Fruit fly (Drosophila melanogaster) whole organism, prepupa: ENCODE results near the gene AnxB9.

Experiments
- Blimp-1 ChIP-seq: fragments of 200-800 bp; sonication (Bioruptor generic); optimal IDR thresholded peaks from 3 replicates; lab custom pipeline; 2017; ENCODE audit warnings: missing biosample characterization, missing genetic modification characterization, mild to moderate bottlenecking, moderate library complexity, missing genetic modification reagents
- CG10669 ChIP-seq: fragments of 200-800 bp; sonication (Bioruptor generic); optimal IDR thresholded peaks from 3 replicates; lab custom pipeline; 2018; ENCODE audit warnings: missing biosample characterization, mild to moderate bottlenecking, missing genetic modification characterization, moderate library complexity
- CG11762 ChIP-seq: fragments of 200-800 bp; sonication (Bioruptor generic); optimal IDR thresholded peaks from 3 replicates; lab custom pipeline; 2016; ENCODE audit warnings: missing biosample characterization, missing genetic modification characterization; ENCODE audit not compliant: insufficient read depth
- CG1621 ChIP-seq: fragments of 200-800 bp; sonication (Bioruptor generic); optimal IDR thresholded peaks from 3 replicates; lab custom pipeline; 2018; ENCODE audit warnings: missing biosample characterization, mild to moderate bottlenecking, missing genetic modification characterization
- CG16779 ChIP-seq: fragments of 200-800 bp; sonication (Bioruptor generic); optimal IDR thresholded peaks from 3 replicates; lab custom pipeline; 2017; ENCODE audit warnings: missing biosample characterization, mild to moderate bottlenecking, missing genetic modification characterization
- CG3032 ChIP-seq: fragments of 200-800 bp; optimal IDR thresholded peaks from 2 replicates; lab custom pipeline; 2019; ENCODE audit warnings: missing biosample characterization, mild to moderate bottlenecking, missing genetic modification characterization, moderate library complexity
- CG31627 ChIP-seq: fragments of 200-800 bp; sonication (Bioruptor generic); optimal IDR thresholded peaks from 3 replicates; lab custom pipeline; 2016; ENCODE audit warnings: missing biosample characterization, missing genetic modification characterization
- CG34406 ChIP-seq: fragments of 200-800 bp; sonication (Bioruptor generic); optimal IDR thresholded peaks from 3 replicates; lab custom pipeline; 2016; ENCODE audit warnings: missing biosample characterization, missing genetic modification characterization
- CG6276 ChIP-seq: fragments of 200-800 bp; sonication (Bioruptor generic); optimal IDR thresholded peaks from 2 replicates; lab custom pipeline; 2017; ENCODE audit warnings: missing biosample characterization, mild to moderate bottlenecking, missing genetic modification characterization
- CG6808 ChIP-seq: fragments of 200-800 bp; sonication (Bioruptor generic); optimal IDR thresholded peaks from 3 replicates; lab custom pipeline; 2017; ENCODE audit warnings: missing biosample characterization, missing genetic modification characterization, mild to moderate bottlenecking, moderate library complexity, missing genetic modification reagents
- CG6854 ChIP-seq: fragments of 200-800 bp; sonication (Bioruptor generic); optimal IDR thresholded peaks from 2 replicates; lab custom pipeline; 2017; ENCODE audit warnings: missing biosample characterization, mild to moderate bottlenecking, missing genetic modification characterization
- CG8119 ChIP-seq: fragments of 200-800 bp; sonication (Bioruptor generic); IDR thresholded peaks from 3 replicates; pipeline ENCODE4 v1.3.6; 2022; ENCODE audit warnings: missing biosample characterization, missing genetic modification characterization
- CG8319 ChIP-seq: fragments of 200-800 bp; sonication (Bioruptor generic); optimal IDR thresholded peaks from 3 replicates; lab custom pipeline; 2016; ENCODE audit warnings: missing biosample characterization, missing genetic modification characterization
- Eip75B ChIP-seq: fragments of 200-800 bp; sonication (Bioruptor generic); optimal IDR thresholded peaks from 3 replicates; lab custom pipeline; 2016; ENCODE audit warnings: missing biosample characterization, missing genetic modification characterization
- Eip78C ChIP-seq: fragments of 200-800 bp; sonication (Bioruptor generic); peaks from one replicate; lab custom pipeline; 2016; ENCODE audit warnings: missing biosample characterization, missing genetic modification characterization
- Eip93F ChIP-seq: fragments of 200-800 bp; sonication (Bioruptor generic); optimal IDR thresholded peaks from 2 replicates; lab custom pipeline; 2016; ENCODE audit warnings: missing biosample characterization, mild to moderate bottlenecking, missing genetic modification characterization
- Ets21C ChIP-seq: fragments of 200-800 bp; sonication (Bioruptor generic); optimal IDR thresholded peaks from 3 replicates; lab custom pipeline; 2016; ENCODE audit warnings: missing biosample characterization, missing genetic modification characterization
- Ets96B ChIP-seq: fragments of 200-800 bp; optimal IDR thresholded peaks from 2 replicates; lab custom pipeline; 2019; ENCODE audit warnings: missing biosample characterization, mild to moderate bottlenecking, missing genetic modification characterization, moderate library complexity
- Hr38 ChIP-seq: sonication (Bioruptor generic); optimal IDR thresholded peaks from 2 replicates; lab custom pipeline; 2016; ENCODE audit warnings: missing biosample characterization, missing genetic modification characterization
- Lpt ChIP-seq: fragments of 200-800 bp; sonication (Bioruptor generic); optimal IDR thresholded peaks from 3 replicates; lab custom pipeline; 2016; ENCODE audit warnings: missing biosample characterization, missing genetic modification characterization
- Met ChIP-seq: fragments of 200-800 bp; sonication (Bioruptor generic); optimal IDR thresholded peaks from 3 replicates; lab custom pipeline; 2016; ENCODE audit warnings: missing biosample characterization, missing genetic modification characterization
- OdsH ChIP-seq: fragments of 200-800 bp; sonication (Bioruptor generic); optimal IDR thresholded peaks from 3 replicates; lab custom pipeline; 2016; ENCODE audit warnings: missing biosample characterization, missing genetic modification characterization
- Smox ChIP-seq: fragments of 200-800 bp; sonication (Bioruptor generic); optimal IDR thresholded peaks from 3 replicates; lab custom pipeline; 2016; ENCODE audit warnings: missing biosample characterization, missing genetic modification characterization
- Sox14 ChIP-seq: fragments of 200-800 bp; sonication (Bioruptor generic); optimal IDR thresholded peaks from 3 replicates; lab custom pipeline; 2016; ENCODE audit warnings: missing biosample characterization, missing genetic modification characterization
- achi ChIP-seq: fragments of 200-800 bp; sonication (Bioruptor generic); optimal IDR thresholded peaks from 3 replicates; lab custom pipeline; 2016; ENCODE audit warnings: missing biosample characterization, missing genetic modification characterization
- acj6 ChIP-seq: fragments of 200-800 bp; sonication (Bioruptor generic); optimal IDR thresholded peaks from 3 replicates; lab custom pipeline; 2016; ENCODE audit warnings: missing biosample characterization, missing genetic modification characterization
- fd59A ChIP-seq: fragments of 200-800 bp; sonication (Bioruptor generic); optimal IDR thresholded peaks from 2 replicates; lab custom pipeline; 2017; ENCODE audit warnings: missing biosample characterization, mild to moderate bottlenecking, missing genetic modification characterization, missing genetic modification reagents
- fkh ChIP-seq: fragments of 200-800 bp; sonication (Bioruptor generic); optimal IDR thresholded peaks from 3 replicates; lab custom pipeline; 2017; ENCODE audit warnings: missing biosample characterization, mild to moderate bottlenecking, missing genetic modification characterization, moderate library complexity
- lz ChIP-seq: fragments of 200-800 bp; sonication (Bioruptor generic); optimal IDR thresholded peaks from 3 replicates; lab custom pipeline; 2016; ENCODE audit warnings: missing biosample characterization, missing genetic modification characterization
- net ChIP-seq: fragments of 200-800 bp; sonication (Bioruptor generic); optimal IDR thresholded peaks from 3 replicates; lab custom pipeline; 2016; ENCODE audit warnings: missing biosample characterization, missing genetic modification characterization
- spab ChIP-seq: fragments of 200-800 bp; sonication (Bioruptor generic); optimal IDR thresholded peaks from 2 replicates; lab custom pipeline; 2017; ENCODE audit warnings: missing biosample characterization, mild to moderate bottlenecking, missing genetic modification characterization, missing genetic modification reagents
- ss ChIP-seq, 2 experiments: fragments of 200-800 bp; sonication (Bioruptor generic); optimal IDR thresholded peaks; 2 replicates in 1 of 2; 3 replicates in 1 of 2; lab custom pipeline; 2017 to 2018; ENCODE audit warnings: mild to moderate bottlenecking in 2 of 2, missing biosample characterization in 2 of 2, missing genetic modification characterization in 2 of 2, moderate library complexity in 1 of 2
- svp ChIP-seq: fragments of 200-800 bp; sonication (Bioruptor generic); peaks from one replicate; lab custom pipeline; 2016; ENCODE audit warnings: missing biosample characterization, missing genetic modification characterization
- vri ChIP-seq: fragments of 200-800 bp; sonication (Bioruptor generic); optimal IDR thresholded peaks from 3 replicates; lab custom pipeline; 2016; ENCODE audit warnings: missing biosample characterization, mild to moderate bottlenecking, missing genetic modification characterization

AnxB9 gene

dm6 chr3R:21023902-21024541 is 41.0 kb upstream of the AnxB9 start, which contains the start of gene peg (continued):
- peak; percentile 55 for TF ChIP-seq CG6276 (GFP tag; lab: Kevin White, UChicago)
- peak; percentile 70 for TF ChIP-seq vri (GFP tag; lab: Kevin White, UChicago)
- peak; percentile 28 for TF ChIP-seq net (GFP tag; lab: Kevin White, UChicago)
- TF ChIP-seq OdsH (GFP tag; lab: Kevin White, UChicago): peak; percentile 26
- no peak for TF ChIP-seq CG3032 (tag; lab: Kevin White, UChicago)
- TF ChIP-seq achi (GFP tag; lab: Kevin White, UChicago): no peak
- TF ChIP-seq svp: peak; percentile 81
- no peak for TF ChIP-seq Sox14 (GFP tag; lab: Kevin White, UChicago)

dm6 chr3R:21025508-21025907 is 39.5 kb upstream of the AnxB9 start:
- TF ChIP-seq fd59A (GFP tag; lab: Kevin White, UChicago) (no peak), svp (peak; percentile 58)

- TF ChIP-seq Smox (GFP tag; lab: Kevin White, UChicago) (no peak), acj6 (GFP tag; lab: Kevin White, UChicago) (no peak), CG10669 (GFP tag; lab: Kevin White, UChicago) (no peak), spab (GFP tag; lab: Kevin White, UChicago) (no peak), Hr38 (no peak), CG8119 (GFP tag; lab: Robert Waterston, UW) (no peak), Eip78C (GFP tag; lab: Kevin White, UChicago) (no peak), Eip75B (GFP tag; lab: Kevin White, UChicago) (no peak), lz (GFP tag; lab: Kevin White, UChicago) (no peak), Blimp-1 (GFP tag; lab: Kevin White, UChicago) (no peak), Sox14 (GFP tag; lab: Kevin White, UChicago) (no peak), CG6854 (no peak), CG34406 (no peak), fd59A (GFP tag; lab: Kevin White, UChicago) (no peak), Lpt (GFP tag; lab: Kevin White, UChicago) (no peak), CG1621 (tag; lab: Kevin White, UChicago) (no peak), Eip93F (GFP tag; lab: Kevin White, UChicago) (no peak), CG6808 (GFP tag; lab: Kevin White, UChicago) (no peak), Met (GFP tag; lab: Kevin White, UChicago) (no peak)
Observed at dm6 chr3R:21042399-21042798, 22.6 kb upstream of the AnxB9 start, which contains the start of gene Dhc93AB. Gene Dhc93AB (minus strand): TSS chr3R:21042499.

- TF ChIP-seq Ets21C (GFP tag; lab: Kevin White, UChicago) (no peak), CG11762 (GFP tag; lab: Kevin White, UChicago) (no peak), CG31627 (GFP tag; lab: Kevin White, UChicago) (no peak), Sox14 (GFP tag; lab: Kevin White, UChicago) (no peak), ss (GFP tag; optimal IDR thresholded peaks at IDR 0.05; lab: Kevin White, UChicago) (peak in 1 of 2 experiments; percentile 19)
Observed at dm6 chr3R:21043549-21044118, 21.4 kb upstream of the AnxB9 start, which contains the start of gene CG12278. Gene CG12278 (plus strand): TSS chr3R:21044068.

- no peak for TF ChIP-seq CG8319 (GFP tag; lab: Kevin White, UChicago)
- no peak for TF ChIP-seq Eip78C (GFP tag; lab: Kevin White, UChicago)
- no peak for TF ChIP-seq CG6854
- TF ChIP-seq Ets96B (tag; lab: Kevin White, UChicago): no peak
- TF ChIP-seq CG16779 (tag; lab: Kevin White, UChicago): no peak
- TF ChIP-seq net (GFP tag; lab: Kevin White, UChicago): no peak
- TF ChIP-seq achi (GFP tag; lab: Kevin White, UChicago): no peak
- TF ChIP-seq fkh (GFP tag; lab: Kevin White, UChicago): no peak
- TF ChIP-seq, all 60 proteins: peak for 0
Observed at dm6 chr3R:21045742-21046141, 19.3 kb upstream of the AnxB9 start, which contains the start of gene CG31189. Gene CG31189 (minus strand): TSS chr3R:21045842.
